Worm (Caenorhabditis elegans) whole organism, mixed stage, embryonic: ENCODE data around the gene tsp-6.

ENCODE experiments used
- blmp-1 ChIP-seq: fragments of 150-350 bp; optimal IDR thresholded peaks from 2 replicates; lab custom pipeline; 2014; ENCODE audit warnings: missing biosample characterization, missing genetic modification characterization
- ceh-39 ChIP-seq: fragments of 150-350 bp; optimal IDR thresholded peaks from 2 replicates; lab custom pipeline; 2014; ENCODE audit warnings: missing biosample characterization, missing genetic modification characterization
- ceh-43 ChIP-seq: fragments of 200-800 bp; sonication (Bioruptor generic); optimal IDR thresholded peaks from 2 replicates; lab custom pipeline; 2018; ENCODE audit warnings: mild to moderate bottlenecking, missing genetic modification characterization, moderate library complexity, missing compliant biosample characterization
- ceh-83 ChIP-seq: fragments of 200-800 bp; sonication (Bioruptor generic); optimal IDR thresholded peaks from 2 replicates; lab custom pipeline; 2018; ENCODE audit warnings: mild to moderate bottlenecking, missing genetic modification characterization, missing compliant biosample characterization
- ces-1 ChIP-seq: fragments of 150-350 bp; optimal IDR thresholded peaks from 2 replicates; lab custom pipeline; 2014; ENCODE audit warnings: missing biosample characterization, missing genetic modification reagents, missing genetic modification characterization
- cnd-1 ChIP-seq: fragments of 200-800 bp; sonication (Bioruptor generic); optimal IDR thresholded peaks from 2 replicates; lab custom pipeline; 2018; ENCODE audit warnings: mild to moderate bottlenecking, missing genetic modification characterization, missing compliant biosample characterization
- drap-1 ChIP-seq: fragments of 200-800 bp; sonication (Bioruptor generic); optimal IDR thresholded peaks from 3 replicates; lab custom pipeline; 2018; ENCODE audit warnings: mild to moderate bottlenecking, missing genetic modification characterization, missing compliant biosample characterization
- elt-3 ChIP-seq: fragments of 150-350 bp; optimal IDR thresholded peaks from 2 replicates; lab custom pipeline; 2014; ENCODE audit warnings: missing biosample characterization, missing genetic modification characterization
- flh-1 ChIP-seq: fragments of 200-800 bp; sonication (Bioruptor generic); optimal IDR thresholded peaks from 2 replicates; lab custom pipeline; 2018; ENCODE audit warnings: mild to moderate bottlenecking, missing genetic modification characterization, moderate library complexity, missing compliant biosample characterization
- ham-2 ChIP-seq: fragments of 200-800 bp; sonication (Bioruptor generic); optimal IDR thresholded peaks from 2 replicates; lab custom pipeline; 2018; ENCODE audit warnings: mild to moderate bottlenecking, missing genetic modification characterization, missing compliant biosample characterization
- hlh-1 ChIP-seq: fragments of 150-350 bp; optimal IDR thresholded peaks from 2 replicates; lab custom pipeline; 2014; ENCODE audit warnings: missing biosample characterization, missing genetic modification reagents, missing genetic modification characterization
- lin-13 ChIP-seq: fragments of 150-350 bp; optimal IDR thresholded peaks from 2 replicates; lab custom pipeline; 2014; ENCODE audit warnings: missing biosample characterization, missing genetic modification characterization
- lin-32 ChIP-seq: fragments of 200-800 bp; sonication (Bioruptor generic); optimal IDR thresholded peaks from 2 replicates; lab custom pipeline; 2018; ENCODE audit warnings: mild to moderate bottlenecking, missing genetic modification characterization, missing compliant biosample characterization
- mab-5 ChIP-seq: fragments of 150-350 bp; optimal IDR thresholded peaks from 2 replicates; lab custom pipeline; 2014; ENCODE audit warnings: missing biosample characterization, missing genetic modification characterization
- mep-1 ChIP-seq: fragments of 150-350 bp; optimal IDR thresholded peaks from 2 replicates; lab custom pipeline; 2017; ENCODE audit warnings: missing biosample characterization, missing genetic modification reagents, missing genetic modification characterization, inconsistent platforms
- nhr-12 ChIP-seq: fragments of 150-350 bp; optimal IDR thresholded peaks from 2 replicates; lab custom pipeline; 2014; ENCODE audit warnings: missing biosample characterization, missing genetic modification characterization
- nhr-2 ChIP-seq: fragments of 150-350 bp; optimal IDR thresholded peaks from 2 replicates; lab custom pipeline; 2014; ENCODE audit warnings: missing biosample characterization, missing genetic modification characterization
- nhr-237 ChIP-seq: fragments of 150-350 bp; optimal IDR thresholded peaks from 2 replicates; lab custom pipeline; 2014; ENCODE audit warnings: missing biosample characterization, missing genetic modification characterization
- nhr-76 ChIP-seq: sonication (generic microtip); optimal IDR thresholded peaks from 2 replicates; lab custom pipeline; 2017; ENCODE audit warnings: missing biosample characterization, missing genetic modification characterization
- pha-4 ChIP-seq: fragments of 150-350 bp; optimal IDR thresholded peaks from 2 replicates; lab custom pipeline; 2018; ENCODE audit warnings: missing biosample characterization, missing genetic modification reagents, missing genetic modification characterization
- sem-2 ChIP-seq: fragments of 200-800 bp; sonication (Bioruptor generic); optimal IDR thresholded peaks from 2 replicates; lab custom pipeline; 2018; ENCODE audit warnings: mild to moderate bottlenecking, missing genetic modification characterization, missing compliant biosample characterization
- snpc-4 ChIP-seq: fragments of 150-350 bp; optimal IDR thresholded peaks from 2 replicates; lab custom pipeline; 2014; ENCODE audit warnings: missing biosample characterization, missing genetic modification characterization
- sptf-1 ChIP-seq: sonication (generic microtip); optimal IDR thresholded peaks from 2 replicates; lab custom pipeline; 2017; ENCODE audit warnings: mild to moderate bottlenecking, missing genetic modification characterization, moderate library complexity, missing compliant biosample characterization
- unc-120 ChIP-seq: sonication (generic microtip); optimal IDR thresholded peaks from 2 replicates; lab custom pipeline; 2017; ENCODE audit warnings: missing genetic modification characterization, missing compliant biosample characterization; ENCODE audit not compliant: poor library complexity, severe bottlenecking
- unc-39 ChIP-seq: fragments of 150-350 bp; optimal IDR thresholded peaks from 2 replicates; lab custom pipeline; 2014; ENCODE audit warnings: missing biosample characterization, missing genetic modification characterization
- unc-62 ChIP-seq: fragments of 150-350 bp; optimal IDR thresholded peaks from 2 replicates; lab custom pipeline; 2014; ENCODE audit warnings: missing biosample characterization, missing genetic modification reagents, missing genetic modification characterization
- zip-8 ChIP-seq: fragments of 150-350 bp; optimal IDR thresholded peaks from 2 replicates; lab custom pipeline; 2014; ENCODE audit warnings: missing biosample characterization, missing genetic modification characterization
- ztf-11 ChIP-seq: fragments of 150-350 bp; optimal IDR thresholded peaks from 2 replicates; lab custom pipeline; 2014; ENCODE audit warnings: missing biosample characterization, missing genetic modification characterization

tsp-6 gene

ce11 chrX:2827702-2828182 lies 7.5 kb downstream of the tsp-6 start, which contains the start of gene ssr-2:
Gene ssr-2, minus strand, starts transcription at chrX:2827752.
- TF ChIP-seq mep-1 (no peak), nhr-237 (tag; lab: Kevin White, UChicago) (no peak), ceh-39 (tag; lab: Kevin White, UChicago) (no peak), ztf-11 (tag; lab: Kevin White, UChicago) (no peak), flh-1 (GFP tag; lab: Kevin White, UChicago) (no peak), ham-2 (GFP tag; lab: Kevin White, UChicago) (no peak), unc-120 (no peak), nhr-2 (tag; lab: Kevin White, UChicago) (no peak), sem-2 (no peak), unc-39 (no peak), ceh-83 (GFP tag; lab: Kevin White, UChicago) (no peak), ces-1 (GFP tag; lab: Kevin White, UChicago) (no peak), blmp-1 (tag; lab: Kevin White, UChicago) (no peak), drap-1 (no peak)
- TF ChIP-seq, all 35 proteins: peak for 0

- TF ChIP-seq nhr-12 (tag; lab: Kevin White, UChicago) = no peak
- TF ChIP-seq ham-2 (GFP tag; lab: Kevin White, UChicago) = no peak
- no peak for TF ChIP-seq sptf-1 (tag; lab: Kevin White, UChicago)
- no peak for TF ChIP-seq nhr-2 (tag; lab: Kevin White, UChicago)
- no peak for TF ChIP-seq mab-5 (tag; lab: Kevin White, UChicago)
- TF ChIP-seq pha-4 (tag; lab: Kevin White, UChicago) = no peak
- TF ChIP-seq hlh-1 (tag; lab: Kevin White, UChicago) = no peak
- no peak for TF ChIP-seq elt-3 (tag; lab: Kevin White, UChicago)
- TF ChIP-seq blmp-1 (tag; lab: Kevin White, UChicago) = no peak
- TF ChIP-seq unc-120 = no peak
- TF ChIP-seq flh-1 (GFP tag; lab: Kevin White, UChicago) = no peak
- TF ChIP-seq mep-1 = no peak
- no peak for TF ChIP-seq lin-32 (GFP tag; lab: Kevin White, UChicago)
These were observed 16.5 kb downstream of the tsp-6 start for ce11 chrX:2836770-2837169.

- TF ChIP-seq ces-1 (GFP tag; lab: Kevin White, UChicago) = no peak
- TF ChIP-seq lin-13 = no peak
- TF ChIP-seq zip-8 (tag; lab: Kevin White, UChicago) = no peak
These were observed 17.2 kb downstream of the tsp-6 start for ce11 chrX:2837477-2837876.

- TF ChIP-seq ceh-43 (GFP tag; lab: Kevin White, UChicago) = no peak
These were observed 18.4 kb downstream of the tsp-6 start for ce11 chrX:2838619-2839018.

ce11 chrX:2840287-2840686 lies 20.0 kb downstream of the tsp-6 start, which contains the start of gene Y71H10B.1:
Gene Y71H10B.1, minus strand, starts transcription at chrX:2840292.
- no peak for TF ChIP-seq lin-13
- no peak for TF ChIP-seq cnd-1 (tag; lab: Kevin White, UChicago)
- no peak for TF ChIP-seq nhr-76 (tag; lab: Kevin White, UChicago)
- no peak for TF ChIP-seq snpc-4 (tag; lab: Kevin White, UChicago)
- TF ChIP-seq ceh-83 (GFP tag; lab: Kevin White, UChicago) = no peak
- TF ChIP-seq lin-32 (GFP tag; lab: Kevin White, UChicago) = no peak
- TF ChIP-seq ceh-39 (tag; lab: Kevin White, UChicago) = no peak

ce11 chrX:2841754-2842153 lies 21.5 kb downstream of the tsp-6 start:
- TF ChIP-seq nhr-76 (tag; lab: Kevin White, UChicago) = no peak

ce11 chrX:2843508-2843907 lies 23.3 kb downstream of the tsp-6 start:
- peak; percentile 48 for TF ChIP-seq ceh-83 (GFP tag; lab: Kevin White, UChicago)
- TF ChIP-seq unc-62 (GFP tag; lab: Kevin White, UChicago) = no peak
